Worm (Caenorhabditis elegans) whole organism, L3 larva: ENCODE results near the gene srh-55.

Experiments used
- ama-1 ChIP-seq: fragments of 150-350 bp; optimal IDR thresholded peaks from 2 replicates; lab custom pipeline; 2018
- ceh-9 ChIP-seq: sonication (generic microtip); optimal IDR thresholded peaks from 2 replicates; lab custom pipeline; 2018; ENCODE audit warnings: missing biosample characterization, missing genetic modification characterization
- elt-1 ChIP-seq: fragments of 150-350 bp; optimal IDR thresholded peaks from 2 replicates; lab custom pipeline; 2014; ENCODE audit warnings: missing biosample characterization, missing genetic modification characterization
- mml-1 ChIP-seq: fragments of 150-350 bp; sonication (generic microtip); optimal IDR thresholded peaks from 3 replicates; lab custom pipeline; 2014; ENCODE audit warnings: missing biosample characterization, missing genetic modification characterization
- nhr-23 ChIP-seq: fragments of 150-350 bp; optimal IDR thresholded peaks from 2 replicates; lab custom pipeline; 2014; ENCODE audit warnings: missing biosample characterization, missing genetic modification reagents, missing genetic modification characterization
- nhr-76 ChIP-seq: fragments of 150-350 bp; sonication (generic microtip); optimal IDR thresholded peaks from 5 replicates; lab custom pipeline; 2014; ENCODE audit warnings: missing biosample characterization, missing genetic modification characterization
- zag-1 ChIP-seq: fragments of 150-350 bp; optimal IDR thresholded peaks from 2 replicates; lab custom pipeline; 2014; ENCODE audit warnings: missing biosample characterization, missing genetic modification characterization

DNA sequence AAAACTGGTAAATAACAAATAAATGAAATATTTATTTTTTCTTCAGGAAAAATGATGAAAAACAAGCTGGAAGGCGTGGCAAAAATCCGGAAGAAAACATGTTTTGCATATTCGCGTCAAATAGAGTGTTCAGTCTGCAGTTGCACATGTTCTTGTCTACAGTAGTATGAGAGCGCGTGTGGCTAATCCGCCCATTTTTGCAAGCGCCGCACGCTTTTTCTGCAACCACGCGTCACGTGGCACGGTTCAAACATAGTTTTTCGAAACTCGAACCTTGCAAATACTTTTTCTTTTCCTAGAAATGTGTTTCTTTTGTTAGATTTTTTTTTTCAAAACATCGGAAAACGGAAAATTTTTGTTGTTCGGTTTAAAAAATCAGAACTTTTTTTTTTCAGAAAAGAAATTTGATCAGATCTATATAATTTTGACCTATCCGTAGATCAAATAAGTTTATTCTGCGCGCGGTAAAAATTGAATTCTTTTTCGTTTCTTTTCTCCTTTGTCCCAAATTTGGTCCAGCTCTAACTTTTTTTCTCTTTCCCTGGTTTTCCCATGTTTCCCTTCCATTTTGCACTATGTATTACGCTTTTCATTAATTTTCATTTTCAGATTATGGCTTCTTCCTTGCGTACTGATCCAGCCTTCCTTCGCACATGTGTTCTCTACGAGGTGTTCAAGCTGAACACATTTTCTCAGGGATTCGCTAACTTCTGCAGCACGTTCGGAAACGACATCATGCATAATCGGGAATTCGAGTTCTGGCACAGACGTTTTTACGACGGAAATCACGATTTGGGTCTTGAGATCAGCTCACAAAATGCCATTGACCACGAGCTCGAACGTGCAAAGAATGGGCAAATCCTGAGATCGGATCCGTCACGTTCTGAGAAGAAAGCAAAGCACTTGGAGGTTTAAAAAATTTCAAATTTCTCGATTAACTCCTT, 31.0 kb downstream of the srh-55 start, which contains the start of gene Y75B12B.1:
- TF ChIP-seq ama-1 (lab: Kevin White, UChicago) (no peak), nhr-76 (tag; lab: Kevin White, UChicago) (no peak), mml-1 (tag; lab: Kevin White, UChicago) (no peak), nhr-23 (tag; lab: Kevin White, UChicago) (no peak), ceh-9 (tag; lab: Kevin White, UChicago) (no peak), elt-1 (tag; lab: Kevin White, UChicago) (no peak), zag-1 (no peak)
